Worm (Caenorhabditis elegans) whole organism, L1 larva: ENCODE results near the gene E02C12.10.

Source experiments
- elt-2 ChIP-seq: sonication (generic microtip); optimal IDR thresholded peaks from 2 replicates; lab custom pipeline; 2016; ENCODE audit warnings: missing genetic modification characterization, mild to moderate bottlenecking, inconsistent platforms, missing compliant biosample characterization, missing genetic modification reagents
- elt-3 ChIP-seq, 6 experiments: fragments of 150-350 bp in 1 of 6; sonication (generic microtip); optimal IDR thresholded peaks; 2 replicates each; lab custom pipeline; 2017 to 2018; ENCODE audit warnings: missing biosample characterization in 6 of 6, missing genetic modification characterization in 6 of 6, inconsistent platforms in 1 of 6
- nhr-12 ChIP-seq: sonication (generic microtip); optimal IDR thresholded peaks from 2 replicates; lab custom pipeline; 2017; ENCODE audit warnings: missing biosample characterization, missing genetic modification characterization
- pqm-1 ChIP-seq: sonication (generic microtip); optimal IDR thresholded peaks from 3 replicates; lab custom pipeline; 2017; ENCODE audit warnings: missing biosample characterization, missing genetic modification characterization
- unc-62 ChIP-seq: fragments of 150-350 bp; optimal IDR thresholded peaks from 2 replicates; lab custom pipeline; 2014; ENCODE audit warnings: missing biosample characterization, missing genetic modification reagents, missing genetic modification characterization

DNA sequence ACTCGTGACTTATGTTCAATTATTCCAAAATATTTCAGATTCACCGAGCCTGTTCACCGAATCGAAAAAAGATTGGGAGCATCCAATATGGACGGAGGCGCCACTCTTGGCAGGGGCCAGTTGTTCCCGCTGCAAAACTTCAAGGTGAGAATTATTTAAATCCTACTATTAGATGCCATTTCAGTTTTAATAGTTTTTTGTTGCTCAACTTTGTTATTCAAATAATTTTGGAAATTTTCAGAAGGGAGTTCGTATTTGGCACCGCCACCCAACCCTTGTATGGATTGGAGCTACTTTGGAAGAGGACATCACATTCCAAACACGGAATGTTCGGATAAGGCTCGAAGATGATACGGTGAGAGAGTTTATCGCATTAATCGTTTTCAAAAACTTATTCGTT is 7.9 kb upstream of the E02C12.10 start, which contains the start of gene hum-2:
- no peak for TF ChIP-seq pqm-1 (tag; lab: Kevin White, UChicago)
- no peak for TF ChIP-seq nhr-12
- no peak for TF ChIP-seq elt-2 (tag; lab: Kevin White, UChicago)
- TF ChIP-seq elt-3 (tag; optimal IDR thresholded peaks at IDR 0.05; lab: Kevin White, UChicago), result no peak
- no peak for TF ChIP-seq unc-62 (GFP tag; lab: Kevin White, UChicago)
